Worm (Caenorhabditis elegans) whole organism, L1 larva: ENCODE results near the gene idpp-5.

ENCODE experiments used
- C34B4.2 ChIP-seq: sonication (generic microtip); optimal IDR thresholded peaks from 2 replicates; lab custom pipeline; 2017; ENCODE audit warnings: mild to moderate bottlenecking, missing genetic modification characterization, missing compliant biosample characterization
- F16B12.6 ChIP-seq: fragments of 150-350 bp; optimal IDR thresholded peaks from 2 replicates; lab custom pipeline; 2014; ENCODE audit warnings: missing biosample characterization, missing genetic modification characterization
- Y116A8C.19 ChIP-seq: sonication (generic microtip); optimal IDR thresholded peaks from 2 replicates; lab custom pipeline; 2016; ENCODE audit warnings: missing compliant biosample characterization, missing genetic modification characterization, borderline replicate concordance
- alr-1 ChIP-seq: fragments of 200-800 bp; sonication (Bioruptor generic); optimal IDR thresholded peaks from 2 replicates; lab custom pipeline; 2018; ENCODE audit warnings: borderline replicate concordance, mild to moderate bottlenecking, missing genetic modification characterization, missing compliant biosample characterization
- ama-1 ChIP-seq: fragments of 150-350 bp; optimal IDR thresholded peaks from 2 replicates; lab custom pipeline; 2014
- blmp-1 ChIP-seq: fragments of 150-350 bp; optimal IDR thresholded peaks from 2 replicates; lab custom pipeline; 2014; ENCODE audit warnings: missing biosample characterization, missing genetic modification characterization
- ceh-63 ChIP-seq: fragments of 200-800 bp; sonication (Bioruptor generic); optimal IDR thresholded peaks from 2 replicates; lab custom pipeline; 2018; ENCODE audit warnings: mild to moderate bottlenecking, missing genetic modification characterization, missing compliant biosample characterization
- ceh-8 ChIP-seq: fragments of 200-800 bp; sonication (Bioruptor generic); optimal IDR thresholded peaks from 2 replicates; lab custom pipeline; 2018; ENCODE audit warnings: mild to moderate bottlenecking, missing genetic modification characterization, moderate library complexity, missing compliant biosample characterization
- ceh-82 ChIP-seq, 3 experiments: fragments of 150-350 bp in 1 of 3; sonication (generic microtip) in 2 of 3; optimal IDR thresholded peaks; 2 replicates each; lab custom pipeline; 2014 to 2017; ENCODE audit warnings: missing biosample characterization in 3 of 3, missing genetic modification characterization in 3 of 3
- ceh-88 ChIP-seq: fragments of 200-800 bp; sonication (Bioruptor generic); IDR thresholded peaks from 2 replicates; pipeline ENCODE4 v1.3.6; 2022; ENCODE audit warnings: missing genetic modification characterization, missing compliant biosample characterization
- dpl-1 ChIP-seq, 3 experiments: fragments of 150-350 bp in 2 of 3; sonication (generic microtip) in 1 of 3; optimal IDR thresholded peaks; 2 replicates each; lab custom pipeline; 2014 to 2017; ENCODE audit warnings: missing biosample characterization in 3 of 3, missing genetic modification characterization in 3 of 3, missing genetic modification reagents in 3 of 3
- dsc-1 ChIP-seq: sonication (generic microtip); optimal IDR thresholded peaks from 2 replicates; lab custom pipeline; 2016; ENCODE audit warnings: mild to moderate bottlenecking, missing genetic modification characterization, missing compliant biosample characterization
- efl-1 ChIP-seq, 4 experiments: fragments of 150-350 bp; optimal IDR thresholded peaks in 3 of 4; peaks in 1 of 4; 1 replicate in 1 of 4; 2 replicates in 3 of 4; lab custom pipeline; 2014; ENCODE audit warnings: missing biosample characterization in 2 of 4, missing genetic modification characterization in 2 of 4, missing genetic modification reagents in 2 of 4
- efl-3 ChIP-seq: fragments of 200-800 bp; sonication (Bioruptor generic); optimal IDR thresholded peaks from 2 replicates; lab custom pipeline; 2018; ENCODE audit warnings: mild to moderate bottlenecking, missing genetic modification characterization, missing compliant biosample characterization
- egl-13 ChIP-seq: sonication (generic microtip); optimal IDR thresholded peaks from 2 replicates; lab custom pipeline; 2016; ENCODE audit warnings: missing genotype, missing genetic modification reagents, missing genetic modification characterization, missing compliant biosample characterization
- egl-27 ChIP-seq, 2 experiments: fragments of 150-350 bp in 1 of 2; sonication (generic microtip); optimal IDR thresholded peaks; 3 replicates each; lab custom pipeline; 2017 to 2018; ENCODE audit warnings: missing biosample characterization in 2 of 2, missing genetic modification characterization in 2 of 2, missing genetic modification reagents in 2 of 2
- elt-2 ChIP-seq: sonication (generic microtip); optimal IDR thresholded peaks from 2 replicates; lab custom pipeline; 2016; ENCODE audit warnings: missing genetic modification characterization, mild to moderate bottlenecking, inconsistent platforms, missing compliant biosample characterization, missing genetic modification reagents
- ets-5 ChIP-seq: fragments of 200-800 bp; sonication (Bioruptor generic); IDR thresholded peaks from 2 replicates; pipeline ENCODE4 v1.3.6; 2022; ENCODE audit warnings: missing genetic modification characterization, missing compliant biosample characterization
- fkh-10 ChIP-seq: sonication (generic microtip); optimal IDR thresholded peaks from 2 replicates; lab custom pipeline; 2017; ENCODE audit warnings: missing biosample characterization, missing genetic modification reagents, missing genetic modification characterization
- fos-1 ChIP-seq: fragments of 150-350 bp; optimal IDR thresholded peaks from 2 replicates; lab custom pipeline; 2014; ENCODE audit warnings: missing biosample characterization, missing genetic modification characterization
- hpl-2 ChIP-seq: fragments of 150-350 bp; optimal IDR thresholded peaks from 2 replicates; lab custom pipeline; 2014; ENCODE audit warnings: missing biosample characterization, missing genetic modification reagents, missing genetic modification characterization
- irx-1 ChIP-seq: sonication (generic microtip); optimal IDR thresholded peaks from 2 replicates; lab custom pipeline; 2016; ENCODE audit warnings: missing genetic modification characterization, missing compliant biosample characterization
- jun-1 ChIP-seq: fragments of 150-350 bp; optimal IDR thresholded peaks from 2 replicates; lab custom pipeline; 2014; ENCODE audit warnings: missing biosample characterization, missing genetic modification reagents, missing genetic modification characterization
- lin-13 ChIP-seq: fragments of 150-350 bp; optimal IDR thresholded peaks from 2 replicates; lab custom pipeline; 2014; ENCODE audit warnings: missing biosample characterization, missing genetic modification reagents, missing genetic modification characterization
- lin-14 ChIP-seq: fragments of 200-800 bp; sonication (Bioruptor generic); optimal IDR thresholded peaks from 2 replicates; lab custom pipeline; 2018; ENCODE audit warnings: mild to moderate bottlenecking, missing genetic modification characterization, moderate library complexity, missing compliant biosample characterization
- lin-39 ChIP-seq: fragments of 150-350 bp; optimal IDR thresholded peaks from 2 replicates; lab custom pipeline; 2014; ENCODE audit warnings: missing biosample characterization, missing genetic modification reagents, missing genetic modification characterization
- mdl-1 ChIP-seq, 2 experiments: fragments of 150-350 bp; optimal IDR thresholded peaks; 2 replicates each; lab custom pipeline; 2014 to 2017; ENCODE audit warnings: missing biosample characterization in 2 of 2, missing genetic modification characterization in 2 of 2, inconsistent platforms in 1 of 2
- nhr-12 ChIP-seq: sonication (generic microtip); optimal IDR thresholded peaks from 2 replicates; lab custom pipeline; 2017; ENCODE audit warnings: missing biosample characterization, missing genetic modification characterization
- nhr-20 ChIP-seq: sonication (generic microtip); optimal IDR thresholded peaks from 2 replicates; lab custom pipeline; 2016; ENCODE audit warnings: mild to moderate bottlenecking, missing genetic modification characterization, missing compliant biosample characterization
- nhr-237 ChIP-seq: fragments of 150-350 bp; optimal IDR thresholded peaks from 2 replicates; lab custom pipeline; 2014; ENCODE audit warnings: missing biosample characterization, missing genetic modification characterization
- nhr-71 ChIP-seq: sonication (generic microtip); optimal IDR thresholded peaks from 2 replicates; lab custom pipeline; 2016; ENCODE audit warnings: mild to moderate bottlenecking, missing genetic modification characterization, moderate library complexity, missing compliant biosample characterization
- nhr-77 ChIP-seq: fragments of 150-350 bp; optimal IDR thresholded peaks from 2 replicates; lab custom pipeline; 2014; ENCODE audit warnings: missing biosample characterization, missing genetic modification characterization
- nhr-84 ChIP-seq: sonication (generic microtip); optimal IDR thresholded peaks from 2 replicates; lab custom pipeline; 2017; ENCODE audit warnings: missing biosample characterization, missing genetic modification characterization
- nhr-85 ChIP-seq: sonication (generic microtip); peaks from one replicate; lab custom pipeline; 2016; ENCODE audit warnings: missing genetic modification characterization, inconsistent platforms, missing compliant biosample characterization
- rnt-1 ChIP-seq: sonication (generic microtip); optimal IDR thresholded peaks from 2 replicates; lab custom pipeline; 2016; ENCODE audit warnings: mild to moderate bottlenecking, missing genetic modification characterization, moderate library complexity, missing compliant biosample characterization
- snu-23 ChIP-seq: sonication (generic microtip); optimal IDR thresholded peaks from 2 replicates; lab custom pipeline; 2016; ENCODE audit warnings: missing genetic modification characterization, missing compliant biosample characterization
- sptf-1 ChIP-seq: fragments of 150-350 bp; optimal IDR thresholded peaks from 2 replicates; lab custom pipeline; 2014; ENCODE audit warnings: missing biosample characterization, missing genetic modification characterization
- tbx-2 ChIP-seq: sonication (generic microtip); optimal IDR thresholded peaks from 2 replicates; lab custom pipeline; 2016; ENCODE audit warnings: missing genetic modification characterization, missing compliant biosample characterization
- unc-130 ChIP-seq: fragments of 150-350 bp; optimal IDR thresholded peaks from 2 replicates; lab custom pipeline; 2017; ENCODE audit warnings: missing biosample characterization, missing genetic modification characterization, inconsistent platforms
- vab-15 ChIP-seq: sonication (generic microtip); optimal IDR thresholded peaks from 2 replicates; lab custom pipeline; 2017; ENCODE audit warnings: missing genotype, mild to moderate bottlenecking, missing genetic modification characterization, missing compliant biosample characterization
- xbp-1 ChIP-seq: sonication (generic microtip); optimal IDR thresholded peaks from 2 replicates; lab custom pipeline; 2016; ENCODE audit warnings: missing genetic modification characterization, missing compliant biosample characterization

The idpp-5 gene

DNA sequence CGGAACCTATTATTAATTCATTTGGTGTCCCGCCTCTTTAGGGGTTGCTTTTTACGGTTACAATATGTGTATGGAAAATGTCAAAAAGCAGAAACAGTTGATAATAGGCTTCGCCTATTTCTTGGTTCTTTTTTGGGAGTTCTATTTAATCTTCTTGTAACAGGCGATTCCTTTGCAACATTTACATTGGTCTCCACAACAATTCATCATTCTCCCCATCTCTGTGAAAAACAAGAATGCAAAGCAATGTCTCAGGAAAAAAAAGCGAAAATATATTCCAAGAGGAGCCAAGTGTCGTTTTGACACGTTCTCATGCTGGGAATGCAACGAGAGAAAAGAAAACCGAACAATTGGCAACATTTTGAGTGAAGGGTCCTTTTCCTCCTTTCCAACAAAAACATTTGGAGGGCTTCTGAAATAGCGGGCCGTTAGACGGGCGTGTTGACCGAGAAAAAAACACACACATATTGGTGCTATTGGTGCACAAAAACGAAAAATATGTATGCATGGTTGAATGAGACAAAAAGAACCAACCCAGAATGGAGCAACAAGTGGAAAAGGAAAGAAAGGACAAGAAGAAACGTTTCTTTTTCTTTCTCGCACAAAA lies 36.1 kb upstream of the idpp-5 start:
- TF ChIP-seq lin-14 (peak; percentile 32), fkh-10 (GFP tag; lab: Kevin White, UChicago) (peak; percentile 14), C34B4.2 (tag; lab: Kevin White, UChicago) (no peak), snu-23 (GFP tag; lab: Kevin White, UChicago) (no peak)
- TF ChIP-seq, all 84 proteins: peak for 2

DNA sequence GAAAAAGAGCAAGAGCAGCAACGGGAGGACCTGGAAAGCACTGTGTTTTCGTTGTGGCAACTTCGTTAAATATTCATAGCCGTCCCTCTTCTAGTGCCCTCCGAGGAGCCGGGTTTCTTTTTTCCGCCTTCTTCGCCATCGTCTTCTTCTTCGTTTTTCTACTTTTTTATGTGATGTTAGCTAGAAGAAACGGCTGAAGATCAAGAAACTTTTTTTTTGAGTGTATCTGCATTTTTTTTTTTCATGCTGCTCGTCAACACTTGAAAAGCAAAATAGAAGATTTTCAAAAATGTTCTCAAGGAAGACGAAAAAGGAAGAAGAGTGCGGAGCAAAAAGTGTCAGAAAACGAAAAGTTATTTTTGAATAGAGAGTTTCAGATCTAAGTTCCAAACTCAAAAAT lies 34.7 kb upstream of the idpp-5 start:
- TF ChIP-seq fkh-10 (GFP tag; lab: Kevin White, UChicago) (peak; percentile 42), tbx-2 (no peak), fos-1 (tag; lab: Kevin White, UChicago) (no peak), sptf-1 (tag; lab: Kevin White, UChicago) (no peak)

- TF ChIP-seq unc-130 (no peak), mdl-1 (tag; optimal IDR thresholded peaks at IDR 0.05; lab: Kevin White, UChicago) (no peak), dpl-1 (GFP tag; optimal IDR thresholded peaks at IDR 0.05; lab: Kevin White, UChicago) (no peak), ceh-8 (GFP tag; lab: Kevin White, UChicago) (no peak)
- TF ChIP-seq, all 84 proteins: peak for 0
Observed at ce11 chrX:3826863-3827262, 34.2 kb upstream of the idpp-5 start, which contains the start of gene fkh-9. TSS of gene fkh-9 (minus strand) at chrX:3826963.

DNA sequence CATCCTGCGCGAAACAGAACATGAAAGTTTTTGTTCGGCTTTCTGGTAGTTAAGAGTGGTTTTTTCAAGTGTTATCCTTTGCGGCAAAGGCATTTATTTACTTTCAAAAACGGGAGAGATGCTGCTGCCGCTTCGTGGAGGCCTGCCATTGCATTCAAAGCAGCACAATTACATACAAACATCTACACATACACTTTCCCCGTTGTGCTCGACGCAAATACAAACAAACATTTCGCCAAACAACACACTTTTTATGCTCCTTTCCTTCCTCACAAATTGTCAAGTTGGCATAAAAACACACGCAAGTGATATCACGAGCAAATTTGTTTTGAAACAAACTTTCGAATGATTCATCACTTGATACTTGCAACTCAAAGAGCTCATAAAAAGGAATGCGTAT lies 33.6 kb upstream of the idpp-5 start:
- TF ChIP-seq mdl-1 (tag; optimal IDR thresholded peaks at IDR 0.05; lab: Kevin White, UChicago), result peak in 1 of 2 experiments; percentile 12
- TF ChIP-seq rnt-1 (tag; lab: Kevin White, UChicago), result peak; percentile 11
- no peak for TF ChIP-seq dsc-1
- TF ChIP-seq nhr-71 (tag; lab: Kevin White, UChicago), result no peak
- TF ChIP-seq nhr-77 (tag; lab: Kevin White, UChicago), result peak; percentile 44
- peak; percentile 5 for TF ChIP-seq nhr-20 (tag; lab: Kevin White, UChicago)
- TF ChIP-seq ets-5 (GFP tag; lab: Robert Waterston, UW), result no peak
- TF ChIP-seq Y116A8C.19 (tag; lab: Kevin White, UChicago), result no peak
- no peak for TF ChIP-seq F16B12.6
- peak in 1 of 2 experiments; percentile 21 for TF ChIP-seq egl-27 (tag; optimal IDR thresholded peaks at IDR 0.05; lab: Kevin White, UChicago)
- TF ChIP-seq nhr-85 (tag; lab: Kevin White, UChicago), result no peak
- peak; percentile 1 for TF ChIP-seq ama-1 (lab: Kevin White, UChicago)
- TF ChIP-seq sptf-1 (tag; lab: Kevin White, UChicago), result no peak
- TF ChIP-seq efl-1 (optimal IDR thresholded peaks at IDR 0.05; lab: Kevin White, UChicago), result no peak
- TF ChIP-seq efl-1 (GFP tag; optimal IDR thresholded peaks at IDR 0.05 in 1 of 2; lab: Kevin White, UChicago), result no peak
- TF ChIP-seq nhr-12 (tag; lab: Kevin White, UChicago), result no peak
- peak; percentile 45 for TF ChIP-seq tbx-2
- TF ChIP-seq lin-14, result peak; percentile 55
- TF ChIP-seq alr-1 (tag; lab: Kevin White, UChicago), result no peak

- TF ChIP-seq tbx-2 (no peak), alr-1 (tag; lab: Kevin White, UChicago) (no peak), lin-39 (tag; lab: Kevin White, UChicago) (no peak), blmp-1 (tag; lab: Kevin White, UChicago) (peak; percentile 35), egl-13 (tag; lab: Kevin White, UChicago) (no peak), snu-23 (GFP tag; lab: Kevin White, UChicago) (peak; percentile 1), ceh-88 (GFP tag; lab: Robert Waterston, UW) (no peak), irx-1 (no peak), nhr-237 (no peak), vab-15 (tag; lab: Kevin White, UChicago) (no peak), lin-13 (GFP tag; lab: Kevin White, UChicago) (no peak), nhr-84 (tag; lab: Kevin White, UChicago) (no peak), nhr-71 (tag; lab: Kevin White, UChicago) (no peak), xbp-1 (tag; lab: Kevin White, UChicago) (no peak), hpl-2 (GFP tag; lab: Kevin White, UChicago) (no peak), efl-3 (GFP tag; lab: Kevin White, UChicago) (no peak), jun-1 (tag; lab: Kevin White, UChicago) (no peak), elt-2 (peak; percentile 68), ceh-63 (GFP tag; lab: Kevin White, UChicago) (no peak), ceh-8 (GFP tag; lab: Kevin White, UChicago) (no peak), nhr-20 (tag; lab: Kevin White, UChicago) (no peak), ceh-82 (tag; optimal IDR thresholded peaks at IDR 0.05; lab: Kevin White, UChicago) (no peak)
Observed at ce11 chrX:3824907-3825689, 32.5 kb upstream of the idpp-5 start.
